Worm (Caenorhabditis elegans) whole organism, L4 larva: Measurements from ENCODE around the gene R11E3.19.

ENCODE experiments used
- F10B5.3 ChIP-seq: sonication (generic microtip); optimal IDR thresholded peaks from 2 replicates; lab custom pipeline; 2016; ENCODE audit warnings: mild to moderate bottlenecking, missing genetic modification characterization, missing compliant biosample characterization
- F26F4.8 ChIP-seq: fragments of 200-800 bp; sonication (Bioruptor generic); conservative IDR thresholded peaks from 2 replicates; pipeline ENCODE4 v1.3.6; 2022; ENCODE audit warnings: missing genetic modification characterization, missing compliant biosample characterization
- F49E8.2 ChIP-seq: sonication (generic microtip); optimal IDR thresholded peaks from 2 replicates; lab custom pipeline; 2016; ENCODE audit warnings: missing compliant biosample characterization, mild to moderate bottlenecking, missing genetic modification characterization, borderline replicate concordance
- R02D3.7 ChIP-seq: fragments of 150-350 bp; sonication (generic microtip); optimal IDR thresholded peaks from 3 replicates; lab custom pipeline; 2014; ENCODE audit warnings: missing biosample characterization, missing genetic modification characterization
- T20F7.1 ChIP-seq: fragments of 200-800 bp; sonication (Bioruptor generic); optimal IDR thresholded peaks from 2 replicates; lab custom pipeline; 2018; ENCODE audit warnings: mild to moderate bottlenecking, missing genetic modification characterization, missing compliant biosample characterization
- Y48G9A.11 ChIP-seq: fragments of 200-800 bp; sonication (Bioruptor generic); IDR thresholded peaks from 2 replicates; pipeline ENCODE4 v1.3.6; 2022; ENCODE audit warnings: missing genetic modification reagents, missing genetic modification characterization, missing compliant biosample characterization
- ceh-44 ChIP-seq: fragments of 200-800 bp; sonication (Bioruptor generic); IDR thresholded peaks from 2 replicates; pipeline ENCODE4 v1.3.6; 2022; ENCODE audit warnings: missing genetic modification reagents, missing genetic modification characterization, missing compliant biosample characterization
- daf-16 ChIP-seq, 3 experiments: sonication (generic microtip); optimal IDR thresholded peaks; 2 replicates each; lab custom pipeline; 2016 to 2017; ENCODE audit warnings: missing genetic modification characterization in 3 of 3, missing genetic modification reagents in 3 of 3, mild to moderate bottlenecking in 2 of 3, missing compliant biosample characterization in 2 of 3, missing biosample characterization in 1 of 3, moderate library complexity in 1 of 3
- daf-8 ChIP-seq: fragments of 200-800 bp; sonication (Bioruptor generic); IDR thresholded peaks from 2 replicates; pipeline ENCODE4 v1.3.6; 2022; ENCODE audit warnings: missing genetic modification characterization, missing compliant biosample characterization
- dmd-6 ChIP-seq: fragments of 200-800 bp; sonication (Bioruptor generic); IDR thresholded peaks from 2 replicates; pipeline ENCODE4 v1.3.6; 2022; ENCODE audit warnings: missing genetic modification reagents, missing genetic modification characterization, missing compliant biosample characterization
- dmd-8 ChIP-seq: fragments of 200-800 bp; sonication (Bioruptor generic); IDR thresholded peaks from 2 replicates; pipeline ENCODE4 v1.3.6; 2022; ENCODE audit warnings: missing genetic modification characterization, missing compliant biosample characterization
- dmd-9 ChIP-seq: fragments of 200-800 bp; sonication (Bioruptor generic); IDR thresholded peaks from 2 replicates; pipeline ENCODE4 v1.3.6; 2022; ENCODE audit warnings: missing genetic modification reagents, missing genetic modification characterization, missing compliant biosample characterization
- dpl-1 ChIP-seq: fragments of 150-350 bp; optimal IDR thresholded peaks from 2 replicates; lab custom pipeline; 2014; ENCODE audit warnings: missing biosample characterization, missing genetic modification reagents, missing genetic modification characterization
- dve-1 ChIP-seq: sonication (generic microtip); optimal IDR thresholded peaks from 2 replicates; lab custom pipeline; 2017; ENCODE audit warnings: antibody characterized with exemption, mild to moderate bottlenecking, missing genetic modification characterization, missing compliant biosample characterization; ENCODE audit not compliant: insufficient read depth
- hlh-11 ChIP-seq: fragments of 200-800 bp; sonication (Bioruptor generic); optimal IDR thresholded peaks from 2 replicates; lab custom pipeline; 2018; ENCODE audit warnings: mild to moderate bottlenecking, missing genetic modification characterization, missing compliant biosample characterization
- hlh-30 ChIP-seq: sonication (generic microtip); optimal IDR thresholded peaks from 2 replicates; lab custom pipeline; 2017; ENCODE audit warnings: antibody characterized with exemption, mild to moderate bottlenecking, missing genetic modification characterization, missing compliant biosample characterization; ENCODE audit not compliant: insufficient read depth
- hmg-1.1 ChIP-seq: fragments of 200-800 bp; sonication (Bioruptor generic); IDR thresholded peaks from 2 replicates; pipeline ENCODE4 v1.3.6; 2022; ENCODE audit warnings: missing genetic modification reagents, missing genetic modification characterization, missing compliant biosample characterization
- lin-15B ChIP-seq: fragments of 150-350 bp; sonication (generic microtip); optimal IDR thresholded peaks from 3 replicates; lab custom pipeline; 2014; ENCODE audit warnings: missing biosample characterization, missing genetic modification characterization
- lin-38 ChIP-seq: fragments of 200-800 bp; sonication (Bioruptor generic); IDR thresholded peaks from 2 replicates; pipeline ENCODE4 v1.3.6; 2022; ENCODE audit warnings: missing genetic modification reagents, missing genetic modification characterization, missing compliant biosample characterization
- lir-3 ChIP-seq: sonication (generic microtip); optimal IDR thresholded peaks from 2 replicates; lab custom pipeline; 2016; ENCODE audit warnings: mild to moderate bottlenecking, missing genetic modification characterization, missing compliant biosample characterization
- lsy-2 ChIP-seq, 2 experiments: fragments of 150-350 bp in 1 of 2; sonication (generic microtip) in 1 of 2; optimal IDR thresholded peaks; 2 replicates each; lab custom pipeline; 2014 to 2017; ENCODE audit warnings: missing biosample characterization in 2 of 2, missing genetic modification characterization in 2 of 2
- mep-1 ChIP-seq: fragments of 150-350 bp; sonication (generic microtip); optimal IDR thresholded peaks from 3 replicates; lab custom pipeline; 2014; ENCODE audit warnings: missing biosample characterization, missing genetic modification characterization
- mes-2 ChIP-seq: sonication (generic microtip); optimal IDR thresholded peaks from 2 replicates; lab custom pipeline; 2016; ENCODE audit warnings: missing genotype, mild to moderate bottlenecking, missing genetic modification characterization, missing compliant biosample characterization; ENCODE audit not compliant: poor library complexity, severe bottlenecking
- mxl-2 ChIP-seq: fragments of 200-800 bp; sonication (Bioruptor generic); conservative IDR thresholded peaks from 2 replicates; pipeline ENCODE4 v1.3.6; 2022; ENCODE audit warnings: missing genetic modification reagents, missing genetic modification characterization, missing compliant biosample characterization
- nhr-102 ChIP-seq: sonication (generic microtip); optimal IDR thresholded peaks from 2 replicates; lab custom pipeline; 2016; ENCODE audit warnings: mild to moderate bottlenecking, missing genetic modification characterization, moderate library complexity, missing compliant biosample characterization
- nhr-28 ChIP-seq: fragments of 150-350 bp; optimal IDR thresholded peaks from 2 replicates; lab custom pipeline; 2014; ENCODE audit warnings: missing biosample characterization, missing genetic modification characterization
- nhr-48 ChIP-seq: sonication (generic microtip); optimal IDR thresholded peaks from 2 replicates; lab custom pipeline; 2016; ENCODE audit warnings: mild to moderate bottlenecking, missing genetic modification characterization, missing compliant biosample characterization
- nhr-6 ChIP-seq: fragments of 150-350 bp; optimal IDR thresholded peaks from 2 replicates; lab custom pipeline; 2014; ENCODE audit warnings: missing biosample characterization, missing genetic modification characterization
- nhr-76 ChIP-seq: fragments of 150-350 bp; optimal IDR thresholded peaks from 2 replicates; lab custom pipeline; 2014; ENCODE audit warnings: missing biosample characterization, missing genetic modification characterization
- nhr-77 ChIP-seq: fragments of 150-350 bp; optimal IDR thresholded peaks from 2 replicates; lab custom pipeline; 2014; ENCODE audit warnings: missing biosample characterization, missing genetic modification characterization
- pha-4 ChIP-seq, 2 experiments: fragments of 150-350 bp in 1 of 2; fragments of 200-800 bp in 1 of 2; sonication (Bioruptor generic) in 1 of 2; IDR thresholded peaks in 1 of 2; optimal IDR thresholded peaks in 1 of 2; 2 replicates each; pipeline versions ENCODE4 v1.3.6 to Lab custom; 2014 to 2022; ENCODE audit warnings: missing genetic modification characterization in 2 of 2, missing genetic modification reagents in 2 of 2, missing biosample characterization in 1 of 2, missing compliant biosample characterization in 1 of 2
- pqm-1 ChIP-seq: sonication (generic microtip); optimal IDR thresholded peaks from 2 replicates; lab custom pipeline; 2017; ENCODE audit warnings: missing biosample characterization, missing genetic modification characterization
- rbr-2 ChIP-seq: sonication (generic microtip); optimal IDR thresholded peaks from 2 replicates; lab custom pipeline; 2016; ENCODE audit warnings: missing genotype, missing genetic modification characterization, missing compliant biosample characterization
- saeg-2 ChIP-seq: fragments of 200-800 bp; sonication (Bioruptor generic); IDR thresholded peaks from 2 replicates; pipeline ENCODE4 v1.3.6; 2022; ENCODE audit warnings: missing genetic modification reagents, missing genetic modification characterization, missing compliant biosample characterization
- set-16 ChIP-seq: fragments of 200-800 bp; sonication (Bioruptor generic); IDR thresholded peaks from 2 replicates; pipeline ENCODE4 v1.3.6; 2022; ENCODE audit warnings: missing genetic modification reagents, missing genetic modification characterization, missing compliant biosample characterization
- snpc-1.2 ChIP-seq: fragments of 200-800 bp; sonication (Bioruptor generic); IDR thresholded peaks from 2 replicates; pipeline ENCODE4 v1.3.6; 2022; ENCODE audit warnings: missing genetic modification reagents, missing genetic modification characterization, missing compliant biosample characterization
- spr-1 ChIP-seq: sonication (generic microtip); optimal IDR thresholded peaks from 2 replicates; lab custom pipeline; 2016; ENCODE audit warnings: mild to moderate bottlenecking, missing genetic modification characterization, missing compliant biosample characterization
- zag-1 ChIP-seq: fragments of 150-350 bp; optimal IDR thresholded peaks from 2 replicates; lab custom pipeline; 2014; ENCODE audit warnings: missing biosample characterization, missing genetic modification characterization
- zfp-2 ChIP-seq: sonication (generic microtip); optimal IDR thresholded peaks from 2 replicates; lab custom pipeline; 2016; ENCODE audit warnings: mild to moderate bottlenecking, missing genetic modification characterization, missing compliant biosample characterization
- zfp-3 ChIP-seq: fragments of 200-800 bp; sonication (Bioruptor generic); conservative IDR thresholded peaks from 2 replicates; pipeline ENCODE4 v1.3.6; 2022; ENCODE audit warnings: missing genetic modification reagents, missing genetic modification characterization, missing compliant biosample characterization
- zip-11 ChIP-seq: fragments of 200-800 bp; sonication (Bioruptor generic); IDR thresholded peaks from 2 replicates; pipeline ENCODE4 v1.3.6; 2022; ENCODE audit warnings: missing genetic modification characterization, missing compliant biosample characterization

R11E3.19 gene

DNA sequence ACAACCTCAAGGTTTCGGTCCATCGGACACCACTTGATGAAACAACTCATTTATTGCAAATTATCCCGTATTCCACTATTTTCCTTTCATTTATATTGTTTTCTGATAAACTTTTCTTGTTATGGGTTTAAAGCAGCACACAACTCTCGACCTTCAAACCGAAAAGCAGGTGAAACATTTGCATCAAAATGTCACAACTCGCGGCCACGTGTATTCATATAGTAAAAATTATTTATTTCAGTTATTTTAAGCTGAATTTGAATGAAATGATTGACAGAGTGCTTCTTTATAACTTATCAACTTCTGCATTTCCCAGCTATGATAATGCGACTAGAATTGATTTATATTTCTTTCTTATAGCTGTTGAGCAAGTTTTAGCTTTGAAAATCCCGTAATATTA lies 36.0 kb upstream of the R11E3.19 start, which contains the start of gene srw-95 (continued):
- TF ChIP-seq nhr-77 (tag; lab: Kevin White, UChicago) (no peak), dmd-8 (GFP tag; lab: Robert Waterston, UW) (no peak), F49E8.2 (peak; percentile 22), spr-1 (tag; lab: Kevin White, UChicago) (no peak), daf-8 (GFP tag; lab: Robert Waterston, UW) (no peak), F10B5.3 (tag; lab: Kevin White, UChicago) (no peak), dpl-1 (GFP tag; lab: Kevin White, UChicago) (no peak), snpc-1.2 (GFP tag; lab: Robert Waterston, UW) (peak; percentile 85; the same call in 1 of the 2 replicates), zip-11 (GFP tag; lab: Robert Waterston, UW) (no peak), daf-16 (GFP tag; optimal IDR thresholded peaks at IDR 0.05; lab: Kevin White, UChicago) (no peak), daf-16 (tag; optimal IDR thresholded peaks at IDR 0.05; lab: Kevin White, UChicago) (no peak), nhr-76 (tag; lab: Kevin White, UChicago) (no peak), lin-38 (peak; percentile 60), R02D3.7 (tag; lab: Kevin White, UChicago) (no peak), hmg-1.1 (GFP tag; lab: Robert Waterston, UW) (no peak), zag-1 (tag; lab: Kevin White, UChicago) (no peak), nhr-102 (tag; lab: Kevin White, UChicago) (no peak), set-16 (GFP tag; lab: Robert Waterston, UW) (no peak), zfp-2 (tag; lab: Kevin White, UChicago) (no peak), dmd-6 (GFP tag; lab: Robert Waterston, UW) (no peak), lir-3 (tag; lab: Kevin White, UChicago) (no peak), dmd-9 (GFP tag; lab: Robert Waterston, UW) (no peak), lin-15B (no peak), F26F4.8 (no peak)

DNA sequence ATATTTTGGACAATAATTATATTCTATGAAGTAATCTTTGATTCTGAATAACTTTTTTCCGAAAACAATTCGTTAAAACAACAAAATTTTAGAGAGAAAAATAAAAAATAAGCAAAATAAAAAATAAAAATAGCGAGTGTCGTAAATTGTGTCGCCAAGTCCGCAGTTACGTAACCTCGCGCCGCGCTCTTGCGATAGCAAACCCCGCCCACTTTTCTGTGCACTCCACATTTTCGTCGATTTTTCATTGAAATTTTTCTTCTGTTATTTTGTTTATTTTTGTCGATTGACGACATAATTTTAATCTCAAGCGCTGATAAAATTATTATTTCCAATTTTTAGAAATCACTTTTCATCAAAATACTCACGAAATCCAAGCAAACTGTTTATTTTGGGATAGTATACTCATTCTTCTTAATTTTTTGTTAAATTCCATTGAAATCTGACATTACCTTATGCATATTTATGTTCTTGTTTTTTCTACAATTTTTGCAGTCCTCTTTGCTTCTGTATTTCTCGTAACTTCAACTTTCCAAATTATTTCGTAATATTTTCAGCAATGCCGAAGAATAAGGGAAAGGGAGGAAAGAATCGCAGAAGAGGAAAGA lies 34.6 kb upstream of the R11E3.19 start, which contains the start of gene eif-1.A:
Gene eif-1.A, plus strand, starts transcription at position 558 of the 608 bp plus-strand sequence.
- no peak for TF ChIP-seq T20F7.1 (GFP tag; lab: Kevin White, UChicago)
- no peak for TF ChIP-seq zfp-3 (GFP tag; lab: Robert Waterston, UW)
- peak; percentile 51 for TF ChIP-seq nhr-28 (tag; lab: Kevin White, UChicago)
- TF ChIP-seq nhr-77 (tag; lab: Kevin White, UChicago): peak; percentile 30
- TF ChIP-seq R02D3.7 (tag; lab: Kevin White, UChicago): no peak
- TF ChIP-seq pha-4 (GFP tag; IDR thresholded peaks at IDR 0.05; lab: Robert Waterston, UW): no peak
- TF ChIP-seq pha-4 (tag; optimal IDR thresholded peaks at IDR 0.05; lab: Kevin White, UChicago): no peak
- no peak for TF ChIP-seq nhr-48
- peak; percentile 61 for TF ChIP-seq mep-1
- TF ChIP-seq saeg-2 (GFP tag; lab: Robert Waterston, UW): no peak
- TF ChIP-seq dve-1 (tag; lab: Kevin White, UChicago): peak; percentile 37
- peak; percentile 24 for TF ChIP-seq rbr-2 (tag; lab: Kevin White, UChicago)
- TF ChIP-seq zfp-2 (tag; lab: Kevin White, UChicago): no peak
- TF ChIP-seq ceh-44: no peak
- TF ChIP-seq Y48G9A.11 (GFP tag; lab: Robert Waterston, UW): no peak
- TF ChIP-seq mes-2: peak; percentile 87
- TF ChIP-seq dpl-1 (GFP tag; lab: Kevin White, UChicago): peak; percentile 47
- TF ChIP-seq snpc-1.2 (GFP tag; lab: Robert Waterston, UW): peak; percentile 24; the same call in 1 of the 2 replicates
- no peak for TF ChIP-seq daf-16 (GFP tag; optimal IDR thresholded peaks at IDR 0.05; lab: Kevin White, UChicago)
- peak; percentile 40 for TF ChIP-seq daf-16 (tag; optimal IDR thresholded peaks at IDR 0.05; lab: Kevin White, UChicago)
- peak; percentile 26 for TF ChIP-seq hlh-30 (tag; lab: Kevin White, UChicago)
- peak; percentile 45 for TF ChIP-seq nhr-6
- TF ChIP-seq mxl-2 (GFP tag; lab: Robert Waterston, UW): no peak
- peak; percentile 29 for TF ChIP-seq hlh-11 (tag; lab: Kevin White, UChicago)
- TF ChIP-seq pqm-1: no peak
- TF ChIP-seq lsy-2 (tag; optimal IDR thresholded peaks at IDR 0.05; lab: Kevin White, UChicago): peak in 1 of 2 experiments; percentile 85
- TF ChIP-seq lin-38: peak; percentile 66
